Worm (Caenorhabditis elegans) whole organism, late embryonic: ENCODE data around the gene C18E9.7.

Source experiments
- C08G9.2 ChIP-seq: sonication (generic microtip); optimal IDR thresholded peaks from 2 replicates; lab custom pipeline; 2016; ENCODE audit warnings: mild to moderate bottlenecking, missing genetic modification characterization, moderate library complexity, missing compliant biosample characterization
- C38D4.7 ChIP-seq: fragments of 200-800 bp; sonication (Bioruptor generic); optimal IDR thresholded peaks from 2 replicates; lab custom pipeline; 2018; ENCODE audit warnings: mild to moderate bottlenecking, missing genetic modification characterization, moderate library complexity, missing compliant biosample characterization
- F13H6.1 ChIP-seq: sonication (generic microtip); optimal IDR thresholded peaks from 2 replicates; lab custom pipeline; 2016; ENCODE audit warnings: missing genetic modification characterization, missing compliant biosample characterization
- K09A11.1 ChIP-seq: sonication (generic microtip); optimal IDR thresholded peaks from 2 replicates; lab custom pipeline; 2017; ENCODE audit warnings: antibody characterized with exemption, mild to moderate bottlenecking, missing genetic modification characterization, missing compliant biosample characterization; ENCODE audit not compliant: insufficient read depth
- Y22D7AL.16 ChIP-seq: sonication (generic microtip); optimal IDR thresholded peaks from 2 replicates; lab custom pipeline; 2016; ENCODE audit warnings: missing genetic modification characterization, missing compliant biosample characterization
- ahr-1 ChIP-seq: sonication (generic microtip); optimal IDR thresholded peaks from 2 replicates; lab custom pipeline; 2016; ENCODE audit warnings: missing genetic modification characterization, missing compliant biosample characterization
- ceh-14 ChIP-seq: sonication (generic microtip); optimal IDR thresholded peaks from 2 replicates; lab custom pipeline; 2016; ENCODE audit warnings: missing genotype, missing genetic modification characterization, missing compliant biosample characterization
- ceh-19 ChIP-seq: fragments of 200-800 bp; sonication (Bioruptor generic); optimal IDR thresholded peaks from 2 replicates; lab custom pipeline; 2018; ENCODE audit warnings: mild to moderate bottlenecking, missing genetic modification characterization, missing compliant biosample characterization
- ceh-31 ChIP-seq: sonication (generic microtip); optimal IDR thresholded peaks from 2 replicates; lab custom pipeline; 2016; ENCODE audit warnings: missing genetic modification characterization, missing compliant biosample characterization
- ceh-34 ChIP-seq: sonication (generic microtip); optimal IDR thresholded peaks from 2 replicates; lab custom pipeline; 2016; ENCODE audit warnings: mild to moderate bottlenecking, missing genetic modification characterization, missing compliant biosample characterization
- elt-2 ChIP-seq: sonication (generic microtip); optimal IDR thresholded peaks from 2 replicates; lab custom pipeline; 2016; ENCODE audit warnings: missing genetic modification reagents, missing genetic modification characterization, missing compliant biosample characterization
- elt-4 ChIP-seq: sonication (generic microtip); optimal IDR thresholded peaks from 2 replicates; lab custom pipeline; 2016; ENCODE audit warnings: missing genetic modification characterization, missing compliant biosample characterization
- ets-4 ChIP-seq: sonication (generic microtip); optimal IDR thresholded peaks from 2 replicates; lab custom pipeline; 2016; ENCODE audit warnings: missing genetic modification characterization, missing compliant biosample characterization
- eyg-1 ChIP-seq: sonication (generic microtip); optimal IDR thresholded peaks from 2 replicates; lab custom pipeline; 2016; ENCODE audit warnings: missing genotype, missing genetic modification characterization, missing compliant biosample characterization
- gmeb-2 ChIP-seq: sonication (generic microtip); optimal IDR thresholded peaks from 2 replicates; lab custom pipeline; 2016; ENCODE audit warnings: missing genetic modification characterization, inconsistent platforms, missing compliant biosample characterization
- hlh-13 ChIP-seq: fragments of 200-800 bp; sonication (Bioruptor generic); optimal IDR thresholded peaks from 2 replicates; lab custom pipeline; 2018; ENCODE audit warnings: mild to moderate bottlenecking, missing genetic modification characterization, missing compliant biosample characterization
- hlh-15 ChIP-seq: sonication (generic microtip); optimal IDR thresholded peaks from 2 replicates; lab custom pipeline; 2016; ENCODE audit warnings: missing genetic modification characterization, missing compliant biosample characterization
- hlh-6 ChIP-seq: sonication (generic microtip); optimal IDR thresholded peaks from 2 replicates; lab custom pipeline; 2016; ENCODE audit warnings: missing genotype, missing genetic modification characterization, missing compliant biosample characterization
- hlh-8 ChIP-seq: sonication (generic microtip); optimal IDR thresholded peaks from 2 replicates; lab custom pipeline; 2016; ENCODE audit warnings: missing genotype, missing genetic modification characterization, missing compliant biosample characterization
- lim-6 ChIP-seq: sonication (generic microtip); optimal IDR thresholded peaks from 2 replicates; lab custom pipeline; 2016; ENCODE audit warnings: missing genetic modification characterization, missing compliant biosample characterization
- lin-11 ChIP-seq: fragments of 200-800 bp; sonication (Bioruptor generic); optimal IDR thresholded peaks from 2 replicates; lab custom pipeline; 2018; ENCODE audit warnings: mild to moderate bottlenecking, missing genetic modification characterization, missing compliant biosample characterization
- madf-2 ChIP-seq: sonication (generic microtip); optimal IDR thresholded peaks from 2 replicates; lab custom pipeline; 2017; ENCODE audit warnings: missing genetic modification characterization, missing compliant biosample characterization
- mec-3 ChIP-seq: sonication (generic microtip); optimal IDR thresholded peaks from 2 replicates; lab custom pipeline; 2016; ENCODE audit warnings: borderline replicate concordance, missing genetic modification characterization, missing compliant biosample characterization
- nhr-232 ChIP-seq: sonication (generic microtip); optimal IDR thresholded peaks from 2 replicates; lab custom pipeline; 2016; ENCODE audit warnings: missing genetic modification characterization, missing compliant biosample characterization
- npax-4 ChIP-seq: sonication (generic microtip); optimal IDR thresholded peaks from 2 replicates; lab custom pipeline; 2016; ENCODE audit warnings: missing genetic modification characterization, missing compliant biosample characterization
- odd-2 ChIP-seq: sonication (generic microtip); optimal IDR thresholded peaks from 2 replicates; lab custom pipeline; 2017; ENCODE audit warnings: antibody characterized with exemption, mild to moderate bottlenecking, missing genetic modification characterization, missing compliant biosample characterization
- pat-9 ChIP-seq: fragments of 200-800 bp; sonication (Bioruptor generic); optimal IDR thresholded peaks from 2 replicates; lab custom pipeline; 2018; ENCODE audit warnings: mild to moderate bottlenecking, missing genetic modification characterization, moderate library complexity, missing compliant biosample characterization
- pha-4 ChIP-seq: fragments of 150-350 bp; optimal IDR thresholded peaks from 2 replicates; lab custom pipeline; 2018; ENCODE audit warnings: missing biosample characterization, missing genetic modification reagents, missing genetic modification characterization
- pros-1 ChIP-seq: fragments of 150-350 bp; optimal IDR thresholded peaks from 2 replicates; lab custom pipeline; 2014; ENCODE audit warnings: missing biosample characterization, missing genetic modification reagents, missing genetic modification characterization
- rnt-1 ChIP-seq: sonication (generic microtip); optimal IDR thresholded peaks from 2 replicates; lab custom pipeline; 2016; ENCODE audit warnings: missing genetic modification characterization, missing compliant biosample characterization
- sdc-2 ChIP-seq: sonication (generic microtip); optimal IDR thresholded peaks from 2 replicates; lab custom pipeline; 2016; ENCODE audit warnings: missing genotype, missing genetic modification characterization, missing compliant biosample characterization
- sox-2 ChIP-seq: fragments of 200-800 bp; sonication (Bioruptor generic); IDR thresholded peaks from 2 replicates; pipeline ENCODE4 v1.3.6; 2022; ENCODE audit warnings: missing genetic modification reagents, missing genetic modification characterization, missing compliant biosample characterization
- sox-4 ChIP-seq: sonication (generic microtip); optimal IDR thresholded peaks from 2 replicates; lab custom pipeline; 2017; ENCODE audit warnings: mild to moderate bottlenecking, missing genetic modification characterization, inconsistent platforms, missing compliant biosample characterization
- syd-9 ChIP-seq: sonication (generic microtip); optimal IDR thresholded peaks from 2 replicates; lab custom pipeline; 2016; ENCODE audit warnings: mild to moderate bottlenecking, missing genetic modification characterization, moderate library complexity, missing compliant biosample characterization
- tbx-7 ChIP-seq: sonication (generic microtip); optimal IDR thresholded peaks from 2 replicates; lab custom pipeline; 2016; ENCODE audit warnings: missing genotype, missing genetic modification characterization, missing compliant biosample characterization
- ttx-3 ChIP-seq: sonication (generic microtip); optimal IDR thresholded peaks from 2 replicates; lab custom pipeline; 2016; ENCODE audit warnings: missing genetic modification reagents, missing genetic modification characterization, missing compliant biosample characterization
- unc-3 ChIP-seq, 2 experiments: fragments of 200-800 bp in 1 of 2; sonication (Bioruptor generic) in 1 of 2; sonication (generic microtip) in 1 of 2; conservative IDR thresholded peaks in 1 of 2; optimal IDR thresholded peaks in 1 of 2; 2 replicates each; pipeline versions ENCODE4 v1.3.6 to Lab custom; 2016 to 2022; ENCODE audit warnings: missing compliant biosample characterization in 2 of 2, missing genetic modification characterization in 2 of 2, missing genetic modification reagents in 1 of 2
- unc-86 ChIP-seq: sonication (generic microtip); optimal IDR thresholded peaks from 2 replicates; lab custom pipeline; 2016; ENCODE audit warnings: missing genetic modification characterization, missing compliant biosample characterization

C18E9.7 gene

ce11 chrII:8982683-8983082 is at the start of gene C18E9.7:
C18E9.7 (minus strand) TSS chrII:8982783.
- no peak for TF ChIP-seq hlh-15 (tag; lab: Kevin White, UChicago)
- TF ChIP-seq pros-1 (tag; lab: Kevin White, UChicago) = no peak
- TF ChIP-seq tbx-7 (tag; lab: Kevin White, UChicago) = no peak
- no peak for TF ChIP-seq Y22D7AL.16 (tag; lab: Kevin White, UChicago)

ce11 chrII:9031891-9032290 is 49.3 kb upstream of the C18E9.7 start:
- TF ChIP-seq pat-9 (no peak), hlh-15 (tag; lab: Kevin White, UChicago) (no peak), elt-4 (tag; lab: Kevin White, UChicago) (no peak), mec-3 (tag; lab: Kevin White, UChicago) (no peak), K09A11.1 (tag; lab: Kevin White, UChicago) (no peak), hlh-6 (tag; lab: Kevin White, UChicago) (no peak), elt-2 (tag; lab: Kevin White, UChicago) (no peak)

DNA sequence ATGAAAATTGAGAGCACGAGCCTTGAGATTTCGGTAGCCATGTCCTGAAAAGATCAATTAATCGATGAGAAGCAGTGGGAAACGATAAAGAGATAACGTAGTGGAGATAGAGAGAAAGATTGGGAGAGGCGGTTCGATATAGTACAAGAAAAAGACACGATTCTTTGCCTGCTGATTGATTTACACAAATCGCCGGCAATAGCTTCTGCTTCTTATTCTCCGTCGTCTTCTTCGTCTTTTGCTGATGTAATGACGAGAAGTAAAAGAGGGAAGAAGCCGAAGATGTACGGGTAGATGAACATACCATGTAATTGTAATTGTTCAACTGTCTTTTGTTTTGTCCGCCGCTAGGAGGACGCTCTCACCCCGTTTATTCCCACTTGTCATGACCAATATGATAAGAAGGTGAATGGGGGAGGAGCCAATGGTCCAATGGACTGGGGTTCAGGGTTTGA is 46.7 kb upstream of the C18E9.7 start, which contains the start of gene F37B12.1:
Gene F37B12.1, minus strand, starts transcription at position 51 of the 455 bp plus-strand sequence.
- TF ChIP-seq odd-2 (tag; lab: Kevin White, UChicago) = no peak
- no peak for TF ChIP-seq hlh-8 (tag; lab: Kevin White, UChicago)
- TF ChIP-seq elt-2 (tag; lab: Kevin White, UChicago) = no peak
- no peak for TF ChIP-seq ceh-19 (GFP tag; lab: Kevin White, UChicago)
- no peak for TF ChIP-seq unc-86 (tag; lab: Kevin White, UChicago)
- no peak for TF ChIP-seq tbx-7 (tag; lab: Kevin White, UChicago)
- TF ChIP-seq C38D4.7 = no peak
- TF ChIP-seq gmeb-2 (tag; lab: Kevin White, UChicago) = no peak
- no peak for TF ChIP-seq ets-4 (tag; lab: Kevin White, UChicago)
- TF ChIP-seq sox-4 (tag; lab: Kevin White, UChicago) = no peak
- TF ChIP-seq, all 69 proteins: peak for 0

- TF ChIP-seq C08G9.2 (tag; lab: Kevin White, UChicago) (no peak), madf-2 (tag; lab: Kevin White, UChicago) (no peak)
These were observed 45.5 kb upstream of the C18E9.7 start for ce11 chrII:9028096-9028495.

- no peak for TF ChIP-seq elt-4 (tag; lab: Kevin White, UChicago)
- TF ChIP-seq pha-4 (tag; lab: Kevin White, UChicago) = no peak
- no peak for TF ChIP-seq ceh-34
- TF ChIP-seq hlh-8 (tag; lab: Kevin White, UChicago) = no peak
- TF ChIP-seq npax-4 (tag; lab: Kevin White, UChicago) = no peak
- TF ChIP-seq ceh-31 (tag; lab: Kevin White, UChicago) = no peak
- TF ChIP-seq hlh-6 (tag; lab: Kevin White, UChicago) = no peak
- TF ChIP-seq ttx-3 (tag; lab: Kevin White, UChicago) = no peak
- no peak for TF ChIP-seq sox-4 (tag; lab: Kevin White, UChicago)
- no peak for TF ChIP-seq sox-2
- no peak for TF ChIP-seq pros-1 (tag; lab: Kevin White, UChicago)
- no peak for TF ChIP-seq sdc-2 (tag; lab: Kevin White, UChicago)
- no peak for TF ChIP-seq gmeb-2 (tag; lab: Kevin White, UChicago)
- TF ChIP-seq lin-11 (tag; lab: Kevin White, UChicago) = no peak
- TF ChIP-seq Y22D7AL.16 (tag; lab: Kevin White, UChicago) = no peak
- TF ChIP-seq hlh-13 = no peak
- TF ChIP-seq F13H6.1 (tag; lab: Kevin White, UChicago) = no peak
These were observed 43.8 kb upstream of the C18E9.7 start for ce11 chrII:9026348-9026747.

- TF ChIP-seq unc-3 (GFP tag; conservative IDR thresholded peaks at IDR 0.05; lab: Robert Waterston, UW) = no peak
- no peak for TF ChIP-seq unc-3 (tag; optimal IDR thresholded peaks at IDR 0.05; lab: Kevin White, UChicago)
- TF ChIP-seq lim-6 (tag; lab: Kevin White, UChicago) = no peak
- TF ChIP-seq sox-2 = no peak
- no peak for TF ChIP-seq rnt-1 (tag; lab: Kevin White, UChicago)
- TF ChIP-seq syd-9 (tag; lab: Kevin White, UChicago) = no peak
- TF ChIP-seq ceh-14 (tag; lab: Kevin White, UChicago) = no peak
- TF ChIP-seq ahr-1 (tag; lab: Kevin White, UChicago) = no peak
- no peak for TF ChIP-seq ttx-3 (tag; lab: Kevin White, UChicago)
- no peak for TF ChIP-seq nhr-232 (tag; lab: Kevin White, UChicago)
- no peak for TF ChIP-seq Y22D7AL.16 (tag; lab: Kevin White, UChicago)
- TF ChIP-seq elt-2 (tag; lab: Kevin White, UChicago) = no peak
- TF ChIP-seq unc-86 (tag; lab: Kevin White, UChicago) = no peak
- no peak for TF ChIP-seq pha-4 (tag; lab: Kevin White, UChicago)
- TF ChIP-seq mec-3 (tag; lab: Kevin White, UChicago) = no peak
- no peak for TF ChIP-seq lin-11 (tag; lab: Kevin White, UChicago)
- TF ChIP-seq eyg-1 (tag; lab: Kevin White, UChicago) = no peak
- TF ChIP-seq F13H6.1 (tag; lab: Kevin White, UChicago) = no peak
- TF ChIP-seq madf-2 (tag; lab: Kevin White, UChicago) = no peak
- TF ChIP-seq sox-4 (tag; lab: Kevin White, UChicago) = no peak
These were observed 41.7 kb upstream of the C18E9.7 start for ce11 chrII:9024312-9024711.
